Fruit fly (Drosophila melanogaster) whole organism, embryonic: ENCODE results near the gene TFAM.
A peak's percentile ranks its signal among the peaks of the same experiment; 100 is the strongest.

Experiments
- Asciz ChIP-seq: fragments of 200-800 bp; sonication (Bioruptor generic); optimal IDR thresholded peaks from 2 replicates; lab custom pipeline; 2017; ENCODE audit warnings: missing biosample characterization, mild to moderate bottlenecking, missing genetic modification characterization, missing genetic modification reagents
- CG11696 ChIP-seq: fragments of 200-800 bp; sonication (Bioruptor generic); IDR thresholded peaks from 2 replicates; pipeline ENCODE4 v1.3.6; 2022; ENCODE audit warnings: missing biosample characterization, missing genetic modification characterization
- CG12104 ChIP-seq: fragments of 200-800 bp; sonication (Bioruptor generic); optimal IDR thresholded peaks from 3 replicates; lab custom pipeline; 2016; ENCODE audit warnings: missing biosample characterization, missing genetic modification characterization
- CG1233 ChIP-seq: fragments of 200-800 bp; sonication (Bioruptor generic); optimal IDR thresholded peaks from 4 replicates; lab custom pipeline; 2018; ENCODE audit warnings: missing biosample characterization, mild to moderate bottlenecking, missing genetic modification characterization
- CG12769 ChIP-seq: fragments of 200-800 bp; sonication (Bioruptor generic); optimal IDR thresholded peaks from 2 replicates; lab custom pipeline; 2019; ENCODE audit warnings: missing biosample characterization, mild to moderate bottlenecking, missing genetic modification characterization, moderate library complexity
- CG13287 ChIP-seq: fragments of 200-800 bp; sonication (Bioruptor generic); IDR thresholded peaks from 2 replicates; pipeline ENCODE4 v1.3.6; 2022; ENCODE audit warnings: missing biosample characterization, missing genetic modification characterization; ENCODE audit not compliant: partially characterized antibody
- CG13894 ChIP-seq: fragments of 200-800 bp; sonication (Bioruptor generic); optimal IDR thresholded peaks from 3 replicates; lab custom pipeline; 2018; ENCODE audit warnings: missing biosample characterization, mild to moderate bottlenecking, missing genetic modification characterization, moderate library complexity
- CG14441 ChIP-seq: fragments of 200-800 bp; sonication (Bioruptor generic); IDR thresholded peaks from 2 replicates; pipeline ENCODE4 v1.3.6; 2022; ENCODE audit warnings: missing biosample characterization, missing genetic modification characterization
- CG15011 ChIP-seq: fragments of 200-800 bp; sonication (Bioruptor generic); optimal IDR thresholded peaks from 3 replicates; lab custom pipeline; 2018; ENCODE audit warnings: missing biosample characterization, mild to moderate bottlenecking, missing genetic modification characterization
- CG15514 ChIP-seq: fragments of 200-800 bp; sonication (Bioruptor generic); optimal IDR thresholded peaks from 3 replicates; lab custom pipeline; 2017; ENCODE audit warnings: missing biosample characterization, missing genetic modification characterization, mild to moderate bottlenecking, moderate library complexity, missing genetic modification reagents
- CG16815 ChIP-seq: fragments of 200-800 bp; sonication (Bioruptor generic); optimal IDR thresholded peaks from 3 replicates; lab custom pipeline; 2017; ENCODE audit warnings: missing biosample characterization, mild to moderate bottlenecking, missing genetic modification characterization
- CG17328 ChIP-seq: fragments of 200-800 bp; sonication (Bioruptor generic); IDR thresholded peaks from 2 replicates; pipeline ENCODE4 v1.3.6; 2022; ENCODE audit warnings: missing biosample characterization, missing genetic modification characterization
- CG17359 ChIP-seq: fragments of 200-800 bp; sonication (Bioruptor generic); optimal IDR thresholded peaks from 3 replicates; lab custom pipeline; 2018; ENCODE audit warnings: missing biosample characterization, mild to moderate bottlenecking, missing genetic modification characterization, moderate library complexity
- CG17802 ChIP-seq: fragments of 200-800 bp; sonication (Bioruptor generic); optimal IDR thresholded peaks from 2 replicates; lab custom pipeline; 2018; ENCODE audit warnings: missing biosample characterization, mild to moderate bottlenecking, missing genetic modification characterization, moderate library complexity
- CG2116 ChIP-seq: fragments of 200-800 bp; sonication (Bioruptor generic); optimal IDR thresholded peaks from 3 replicates; lab custom pipeline; 2018; ENCODE audit warnings: missing biosample characterization, mild to moderate bottlenecking, missing genetic modification characterization
- CG2678 ChIP-seq: fragments of 200-800 bp; sonication (Bioruptor generic); optimal IDR thresholded peaks from 3 replicates; lab custom pipeline; 2019; ENCODE audit warnings: missing biosample characterization, mild to moderate bottlenecking, missing genetic modification characterization, moderate library complexity
- CG2875 ChIP-seq: fragments of 200-800 bp; sonication (Bioruptor generic); optimal IDR thresholded peaks from 2 replicates; lab custom pipeline; 2017; ENCODE audit warnings: missing biosample characterization, mild to moderate bottlenecking, missing genetic modification characterization, missing genetic modification reagents
- CG32532 ChIP-seq: fragments of 200-800 bp; sonication (Bioruptor generic); IDR thresholded peaks from 2 replicates; pipeline ENCODE4 v1.3.6; 2022; ENCODE audit warnings: missing biosample characterization, missing genetic modification characterization
- CG3281 ChIP-seq: fragments of 200-800 bp; sonication (Bioruptor generic); optimal IDR thresholded peaks from 3 replicates; lab custom pipeline; 2017; ENCODE audit warnings: missing biosample characterization, mild to moderate bottlenecking, missing genetic modification characterization
- CG6791 ChIP-seq: fragments of 200-800 bp; sonication (Bioruptor generic); IDR thresholded peaks from 3 replicates; pipeline ENCODE4 v1.3.6; 2022; ENCODE audit warnings: missing biosample characterization, missing genetic modification characterization; ENCODE audit not compliant: partially characterized antibody
- CG7786 ChIP-seq: fragments of 200-800 bp; sonication (Bioruptor generic); optimal IDR thresholded peaks from 2 replicates; lab custom pipeline; 2016; ENCODE audit warnings: missing biosample characterization, missing genetic modification characterization
- Dbx ChIP-seq: fragments of 200-800 bp; sonication (Bioruptor generic); IDR thresholded peaks from 3 replicates; pipeline ENCODE4 v1.3.6; 2022; ENCODE audit warnings: missing biosample characterization, missing genetic modification characterization
- Elba2 ChIP-seq: fragments of 200-800 bp; sonication (Bioruptor generic); optimal IDR thresholded peaks from 3 replicates; lab custom pipeline; 2016; ENCODE audit warnings: missing biosample characterization, missing genetic modification characterization
- GATAe ChIP-seq: fragments of 200-800 bp; sonication (Bioruptor generic); conservative IDR thresholded peaks from 2 replicates; pipeline ENCODE4 v1.3.6; 2022; ENCODE audit warnings: missing biosample characterization, missing genetic modification characterization
- HLHmδ ChIP-seq: fragments of 200-800 bp; sonication (Bioruptor generic); optimal IDR thresholded peaks from 2 replicates; lab custom pipeline; 2018; ENCODE audit warnings: missing biosample characterization, mild to moderate bottlenecking, missing genetic modification characterization, moderate library complexity
- Kr ChIP-seq: fragments of 200-800 bp; sonication (Bioruptor generic); optimal IDR thresholded peaks from 2 replicates; lab custom pipeline; 2017; ENCODE audit warnings: missing biosample characterization, mild to moderate bottlenecking, missing genetic modification characterization
- Pdp1 ChIP-seq, 2 experiments: fragments of 200-800 bp; sonication (Bioruptor generic); optimal IDR thresholded peaks; 3 replicates each; lab custom pipeline; 2016; ENCODE audit warnings: missing biosample characterization in 2 of 2, missing genetic modification characterization in 2 of 2, mild to moderate bottlenecking in 1 of 2, moderate library complexity in 1 of 2
- Ravus ChIP-seq: fragments of 200-800 bp; sonication (Bioruptor generic); IDR thresholded peaks from 2 replicates; pipeline ENCODE4 v1.3.6; 2022; ENCODE audit warnings: missing biosample characterization, missing genetic modification characterization
- Ssrp ChIP-seq: fragments of 200-800 bp; sonication (Bioruptor generic); optimal IDR thresholded peaks from 2 replicates; lab custom pipeline; 2018; ENCODE audit warnings: missing biosample characterization, mild to moderate bottlenecking, missing genetic modification characterization, moderate library complexity
- Usf ChIP-seq: fragments of 200-800 bp; sonication (Bioruptor generic); optimal IDR thresholded peaks from 2 replicates; lab custom pipeline; 2017; ENCODE audit warnings: missing genotype, missing biosample characterization, missing genetic modification characterization
- bsh ChIP-seq, 2 experiments: fragments of 200-800 bp; sonication (Bioruptor generic); optimal IDR thresholded peaks; 2 replicates each; lab custom pipeline; 2017 to 2018; ENCODE audit warnings: mild to moderate bottlenecking in 2 of 2, missing biosample characterization in 2 of 2, missing genetic modification characterization in 2 of 2, moderate library complexity in 1 of 2
- cad ChIP-seq: fragments of >200 bp; optimal IDR thresholded peaks from 2 replicates; lab custom pipeline; 2017; ENCODE audit warnings: missing biosample characterization, missing genetic modification characterization
- dimm ChIP-seq: fragments of 200-800 bp; sonication (Bioruptor generic); IDR thresholded peaks from 2 replicates; pipeline ENCODE4 v1.3.6; 2022; ENCODE audit warnings: missing biosample characterization, missing genetic modification characterization
- dpn ChIP-seq, 2 experiments: fragments of 200-800 bp; sonication (Bioruptor generic); optimal IDR thresholded peaks; 3 replicates each; lab custom pipeline; 2016; ENCODE audit warnings: missing biosample characterization in 2 of 2, missing genetic modification characterization in 2 of 2
- esg ChIP-seq: fragments of 200-800 bp; sonication (Bioruptor generic); conservative IDR thresholded peaks from 2 replicates; pipeline ENCODE4 v1.3.6; 2022; ENCODE audit warnings: missing biosample characterization, missing genetic modification characterization
- gcm2 ChIP-seq: fragments of 200-800 bp; sonication (Bioruptor generic); optimal IDR thresholded peaks from 2 replicates; lab custom pipeline; 2016; ENCODE audit warnings: missing biosample characterization, missing genetic modification characterization
- gfzf ChIP-seq: fragments of 200-800 bp; sonication (Bioruptor generic); optimal IDR thresholded peaks from 2 replicates; lab custom pipeline; 2016; ENCODE audit warnings: missing biosample characterization, mild to moderate bottlenecking, missing genetic modification characterization, moderate library complexity
- her ChIP-seq: fragments of 200-800 bp; sonication (Bioruptor generic); optimal IDR thresholded peaks from 2 replicates; lab custom pipeline; 2016; ENCODE audit warnings: missing biosample characterization, missing genetic modification characterization
- ind ChIP-seq: fragments of 200-800 bp; sonication (Bioruptor generic); optimal IDR thresholded peaks from 3 replicates; lab custom pipeline; 2016; ENCODE audit warnings: missing biosample characterization, missing genetic modification characterization
- inv ChIP-seq: fragments of 200-800 bp; sonication (Bioruptor generic); IDR thresholded peaks from 2 replicates; pipeline ENCODE4 v1.3.6; 2022; ENCODE audit warnings: missing biosample characterization, missing genetic modification characterization; ENCODE audit not compliant: partially characterized antibody
- kay ChIP-seq: fragments of 200-800 bp; sonication (Bioruptor generic); optimal IDR thresholded peaks from 2 replicates; lab custom pipeline; 2016; ENCODE audit warnings: missing biosample characterization, missing genetic modification characterization
- lmd ChIP-seq: fragments of 200-800 bp; sonication (Bioruptor generic); IDR thresholded peaks from 2 replicates; pipeline ENCODE4 v1.3.6; 2022; ENCODE audit warnings: missing biosample characterization, missing genetic modification characterization
- mam ChIP-seq: fragments of 200-800 bp; sonication (Bioruptor generic); optimal IDR thresholded peaks from 3 replicates; lab custom pipeline; 2016; ENCODE audit warnings: missing biosample characterization, missing genetic modification characterization
- pb ChIP-seq: fragments of 200-800 bp; sonication (Bioruptor generic); optimal IDR thresholded peaks from 3 replicates; lab custom pipeline; 2016; ENCODE audit warnings: missing biosample characterization, missing genetic modification characterization
- prd ChIP-seq, 3 experiments: fragments of >200 bp in 2 of 3; fragments of 200-800 bp in 1 of 3; sonication (Bioruptor generic) in 1 of 3; optimal IDR thresholded peaks in 2 of 3; IDR thresholded peaks in 1 of 3; 2 replicates in 2 of 3; 3 replicates in 1 of 3; pipeline versions ENCODE4 v1.3.6 to Lab custom; 2017 to 2022; ENCODE audit warnings: missing biosample characterization in 1 of 3, missing genetic modification characterization in 1 of 3
- pum ChIP-seq: fragments of 200-800 bp; sonication (Bioruptor generic); optimal IDR thresholded peaks from 2 replicates; lab custom pipeline; 2016; ENCODE audit warnings: missing biosample characterization, missing genetic modification characterization
- sd ChIP-seq: fragments of 200-800 bp; sonication (Bioruptor generic); optimal IDR thresholded peaks from 3 replicates; lab custom pipeline; 2018; ENCODE audit warnings: missing biosample characterization, mild to moderate bottlenecking, missing genetic modification characterization, moderate library complexity
- sisA ChIP-seq: fragments of 200-800 bp; sonication (Bioruptor generic); IDR thresholded peaks from 2 replicates; pipeline ENCODE4 v1.3.6; 2022; ENCODE audit warnings: missing biosample characterization, missing genetic modification characterization
- stwl ChIP-seq: fragments of 200-800 bp; sonication (Bioruptor generic); optimal IDR thresholded peaks from 3 replicates; lab custom pipeline; 2018; ENCODE audit warnings: missing biosample characterization, mild to moderate bottlenecking, missing genetic modification characterization, moderate library complexity
- tio ChIP-seq: fragments of 200-800 bp; sonication (Bioruptor generic); optimal IDR thresholded peaks from 2 replicates; lab custom pipeline; 2017; ENCODE audit warnings: missing biosample characterization, missing genetic modification characterization, inconsistent platforms

The TFAM gene

dm6 chr3R:20573326-20573725 is 3.5 kb downstream of the TFAM start (continued):
- no peak for TF ChIP-seq CG14441 (GFP tag; lab: Robert Waterston, UW)
- TF ChIP-seq CG7786 (GFP tag; lab: Kevin White, UChicago), result no peak
- no peak for TF ChIP-seq pum
- no peak for TF ChIP-seq Kr (GFP tag; lab: Kevin White, UChicago)
- no peak for TF ChIP-seq pb (GFP tag; lab: Kevin White, UChicago)
- TF ChIP-seq cad (GFP tag; lab: Kevin White, UChicago), result no peak
- no peak for TF ChIP-seq CG17359 (tag; lab: Kevin White, UChicago)
- TF ChIP-seq Usf (GFP tag; lab: Kevin White, UChicago), result no peak
- no peak for TF ChIP-seq kay (GFP tag; lab: Kevin White, UChicago)
- TF ChIP-seq CG1233 (GFP tag; lab: Kevin White, UChicago), result no peak
- no peak for TF ChIP-seq bsh (GFP tag; optimal IDR thresholded peaks at IDR 0.05; lab: Kevin White, UChicago)
- TF ChIP-seq gfzf (GFP tag; lab: Kevin White, UChicago), result no peak
- TF ChIP-seq tio (GFP tag; lab: Kevin White, UChicago), result no peak
- TF ChIP-seq CG12769 (tag; lab: Kevin White, UChicago), result no peak
- TF ChIP-seq CG32532, result peak; percentile 25; the same call in 1 of the 2 replicates
- no peak for TF ChIP-seq CG13894 (tag; lab: Kevin White, UChicago)
- no peak for TF ChIP-seq stwl (tag; lab: Kevin White, UChicago)
- no peak for TF ChIP-seq CG2116 (GFP tag; lab: Kevin White, UChicago)
- no peak for TF ChIP-seq CG16815
- no peak for TF ChIP-seq CG13287 (GFP tag; lab: Robert Waterston, UW)
- TF ChIP-seq dimm (GFP tag; lab: Robert Waterston, UW), result no peak
- TF ChIP-seq CG17802 (tag; lab: Kevin White, UChicago), result no peak
- TF ChIP-seq Elba2 (GFP tag; lab: Kevin White, UChicago), result no peak
- no peak for TF ChIP-seq her (GFP tag; lab: Kevin White, UChicago)
- TF ChIP-seq sisA, result no peak
- TF ChIP-seq lmd (GFP tag; lab: Robert Waterston, UW), result peak; percentile 27; the same call in 1 of the 2 replicates
- no peak for TF ChIP-seq CG12104 (GFP tag; lab: Kevin White, UChicago)
- TF ChIP-seq sd (tag; lab: Kevin White, UChicago), result peak; percentile 39
- TF ChIP-seq prd (optimal IDR thresholded peaks at IDR 0.05; lab: Kevin White, UChicago), result no peak
- peak; percentile 36; the same call in 2 of the 3 replicates for TF ChIP-seq prd (GFP tag; IDR thresholded peaks at IDR 0.05; lab: Robert Waterston, UW)
- no peak for TF ChIP-seq CG17328 (GFP tag; lab: Robert Waterston, UW)
- no peak for TF ChIP-seq GATAe (GFP tag; lab: Robert Waterston, UW)
- TF ChIP-seq CG6791 (GFP tag; lab: Robert Waterston, UW), result no peak
- TF ChIP-seq CG2678 (tag; lab: Kevin White, UChicago), result peak; percentile 17
- no peak for TF ChIP-seq Dbx (GFP tag; lab: Robert Waterston, UW)
- TF ChIP-seq Ssrp (tag; lab: Kevin White, UChicago), result peak; percentile 37
- TF ChIP-seq mam (GFP tag; lab: Kevin White, UChicago), result no peak
- no peak for TF ChIP-seq gcm2 (GFP tag; lab: Kevin White, UChicago)
- TF ChIP-seq dpn (GFP tag; optimal IDR thresholded peaks at IDR 0.05; lab: Kevin White, UChicago), result peak in 1 of 2 experiments; percentile 30
- TF ChIP-seq CG3281 (GFP tag; lab: Kevin White, UChicago), result no peak
- no peak for TF ChIP-seq ind
- TF ChIP-seq esg (GFP tag; lab: Robert Waterston, UW), result no peak
- TF ChIP-seq CG15514 (GFP tag; lab: Kevin White, UChicago), result no peak
- no peak for TF ChIP-seq CG2875 (GFP tag; lab: Kevin White, UChicago)
- no peak for TF ChIP-seq Pdp1 (GFP tag; optimal IDR thresholded peaks at IDR 0.05; lab: Kevin White, UChicago)
- TF ChIP-seq inv (GFP tag; lab: Robert Waterston, UW), result no peak
- no peak for TF ChIP-seq Asciz (GFP tag; lab: Kevin White, UChicago)
- no peak for TF ChIP-seq CG11696 (GFP tag; lab: Robert Waterston, UW)
- TF ChIP-seq Ravus (GFP tag; lab: Robert Waterston, UW), result no peak
- no peak for TF ChIP-seq HLHmδ (GFP tag; lab: Kevin White, UChicago)
- no peak for TF ChIP-seq CG15011 (GFP tag; lab: Kevin White, UChicago)
